Worm (Caenorhabditis elegans): Measurements from ENCODE around the gene T23F11.2.

The T23F11.2 gene

DNA sequence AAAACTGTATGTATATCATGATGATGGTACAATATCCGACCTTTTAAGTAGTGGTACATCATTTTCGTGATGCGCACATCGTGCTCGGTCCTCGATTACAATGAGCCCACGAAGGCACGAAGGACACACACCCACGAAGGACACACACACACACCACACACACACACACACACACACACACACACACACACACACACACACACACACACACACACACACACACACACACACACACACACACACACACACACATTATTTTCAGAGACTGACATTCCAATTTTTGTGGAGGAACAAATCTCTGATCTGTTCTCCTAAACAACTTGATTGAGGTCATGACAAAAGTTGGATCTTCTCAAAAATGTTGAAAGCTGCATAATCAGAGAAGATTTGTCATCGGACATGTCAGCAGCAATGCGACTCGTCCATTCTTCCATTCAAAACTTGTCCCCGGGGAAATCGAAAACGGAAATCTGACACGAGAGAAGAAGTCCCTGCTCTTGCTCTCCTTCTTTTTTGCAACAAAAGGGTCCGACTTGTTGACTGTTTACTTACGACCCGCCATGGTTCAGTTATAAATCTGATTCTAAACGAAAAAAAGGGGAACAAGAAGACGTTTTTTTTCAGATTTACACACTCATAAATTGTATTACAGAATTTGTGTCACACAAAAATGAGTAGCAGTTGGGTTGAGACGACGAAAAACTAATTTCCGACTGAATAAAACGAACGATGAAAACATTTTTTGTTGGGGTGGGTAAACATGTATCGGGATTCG is 29.0 kb downstream of the T23F11.2 start:
- TF ChIP-seq nhr-25 (tag; optimal IDR thresholded peaks at IDR 0.05) = no peak
- peak; percentile 93 for TF ChIP-seq fkh-10 (GFP tag; optimal IDR thresholded peaks at IDR 0.05)
- TF ChIP-seq eor-1 (tag; optimal IDR thresholded peaks at IDR 0.05) = no peak
- TF ChIP-seq nfya-1 (tag; optimal IDR thresholded peaks at IDR 0.05; ENCODE audit: insufficient read depth) = no peak
- no peak for TF ChIP-seq lsy-12 (tag; optimal IDR thresholded peaks at IDR 0.05)
- TF ChIP-seq elt-1 (tag; optimal IDR thresholded peaks at IDR 0.05) = no peak
- no peak for TF ChIP-seq ZK546.5 (tag; optimal IDR thresholded peaks at IDR 0.05)
- TF ChIP-seq unc-62 (GFP tag; optimal IDR thresholded peaks at IDR 0.05) = no peak

DNA sequence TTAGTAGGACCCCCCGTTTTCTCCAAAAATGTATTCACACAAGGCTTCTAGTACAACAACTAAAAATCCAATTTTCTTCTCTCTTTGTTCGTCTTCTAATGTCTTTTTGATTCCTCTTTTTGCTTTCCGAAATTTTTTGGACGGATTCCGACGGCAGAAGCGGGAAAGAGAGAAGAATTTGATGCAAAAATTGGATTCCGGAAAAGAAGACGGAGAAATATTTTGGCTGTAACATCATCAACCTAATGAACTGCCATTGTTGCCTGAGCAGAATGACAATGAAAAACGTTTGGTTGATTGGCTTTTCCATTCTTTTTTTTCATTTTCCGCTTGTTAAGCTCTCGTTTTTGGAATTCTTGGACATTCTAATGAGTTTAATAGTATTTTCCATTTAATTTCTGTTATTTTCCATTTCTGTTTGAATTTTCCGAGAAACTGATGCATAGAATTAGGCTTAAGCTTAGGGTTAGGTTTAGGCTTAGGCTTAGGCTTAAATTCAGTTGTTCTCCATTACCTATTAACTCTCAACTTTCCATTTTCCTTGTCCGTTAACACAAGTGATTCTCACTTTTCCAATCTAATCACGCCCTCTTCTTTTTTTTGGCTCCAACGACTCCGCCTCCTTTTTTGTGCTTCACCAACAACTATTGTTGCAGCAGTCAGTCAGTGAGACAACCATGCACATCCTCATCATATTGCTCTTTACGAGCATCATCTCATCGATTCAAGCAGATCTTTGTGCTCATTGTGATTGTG is 32.7 kb downstream of the T23F11.2 start, which contains the start of gene lron-5:
TSS of gene lron-5 (plus strand) at position 655 of the 756 bp plus-strand sequence.
- TF ChIP-seq nhr-12 (tag; optimal IDR thresholded peaks at IDR 0.05) (no peak), fkh-2 (tag; optimal IDR thresholded peaks at IDR 0.05) (no peak), lin-39 (tag; optimal IDR thresholded peaks at IDR 0.05) (no peak), ZK546.5 (tag; optimal IDR thresholded peaks at IDR 0.05) (no peak), fkh-10 (GFP tag; optimal IDR thresholded peaks at IDR 0.05) (peak; percentile 60), nhr-28 (tag; optimal IDR thresholded peaks at IDR 0.05) (no peak)

DNA sequence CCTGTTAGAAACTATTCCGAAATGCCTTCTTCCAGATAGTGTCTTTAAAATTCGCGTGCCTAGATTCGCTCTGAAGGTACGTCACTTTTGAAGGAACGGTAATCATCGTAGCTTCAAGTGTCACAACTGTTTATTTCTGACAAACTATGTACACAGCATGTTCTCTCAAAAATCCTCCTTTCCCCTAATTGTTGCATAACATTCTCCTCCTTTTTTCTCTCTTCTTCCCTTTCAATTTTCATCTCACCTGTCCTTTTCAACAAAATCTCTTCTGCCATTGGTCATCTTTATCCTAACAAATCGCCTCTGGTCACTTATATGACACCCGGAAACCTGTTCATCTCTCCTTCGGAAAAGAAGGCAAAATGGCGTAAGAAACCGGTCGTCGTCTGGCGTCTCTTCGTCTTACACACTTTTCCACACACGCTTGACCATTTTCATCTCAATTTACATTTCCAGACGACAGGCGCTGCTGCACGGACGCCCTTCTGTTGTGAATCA is 39.2 kb downstream of the T23F11.2 start, which contains the start of gene lips-3:
TSS of gene lips-3 (plus strand) at position 458 of the 501 bp plus-strand sequence.
- TF ChIP-seq nhr-25 (tag; optimal IDR thresholded peaks at IDR 0.05) (peak; percentile 77), eor-1 (tag; optimal IDR thresholded peaks at IDR 0.05) (no peak)

DNA sequence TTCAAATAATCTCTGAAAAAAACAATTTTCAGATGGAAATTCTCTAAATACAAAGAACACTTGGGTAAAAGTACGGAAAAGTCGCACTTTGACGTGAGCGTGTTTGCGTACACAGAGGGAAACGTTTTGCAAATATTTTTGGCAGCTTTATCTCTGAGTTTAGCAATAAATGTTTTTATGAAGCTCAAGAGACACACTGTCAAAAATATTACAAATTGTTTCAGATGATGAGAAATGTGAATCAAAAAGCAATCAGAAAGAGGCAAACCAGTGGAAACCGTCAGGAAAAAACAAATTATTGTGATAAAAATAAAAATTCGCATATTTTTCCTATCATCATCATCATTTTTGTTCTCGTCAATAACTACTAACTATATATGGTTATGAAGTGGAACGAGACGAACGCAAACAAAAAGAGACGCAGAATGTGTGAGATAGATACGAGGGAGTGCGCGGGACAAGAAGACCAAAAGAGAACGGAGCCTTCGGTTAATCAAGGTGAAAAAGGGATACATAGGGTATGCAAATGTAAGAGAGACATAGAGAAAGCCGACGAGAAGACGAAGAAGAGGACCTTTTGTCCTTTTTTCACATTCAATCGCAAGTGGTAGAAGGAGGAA is 42.9 kb downstream of the T23F11.2 start, which contains the start of gene sel-2:
TSS of gene sel-2 (minus strand) at position 51 of the 620 bp plus-strand sequence.
- TF ChIP-seq aly-2 (tag; optimal IDR thresholded peaks at IDR 0.05) (no peak), unc-62 (GFP tag; optimal IDR thresholded peaks at IDR 0.05) (no peak), hmg-11 (tag; optimal IDR thresholded peaks at IDR 0.05) (peak; percentile 61), snpc-4 (tag; optimal IDR thresholded peaks at IDR 0.05) (peak; percentile 65), elt-3 (tag; optimal IDR thresholded peaks at IDR 0.05) (no peak), pqm-1 (tag; optimal IDR thresholded peaks at IDR 0.05) (no peak), pha-4 (tag; optimal IDR thresholded peaks at IDR 0.05) (peak; percentile 57), lsy-12 (tag; optimal IDR thresholded peaks at IDR 0.05) (no peak), nhr-76 (tag; optimal IDR thresholded peaks at IDR 0.05) (no peak), nfya-1 (tag; optimal IDR thresholded peaks at IDR 0.05; ENCODE audit: insufficient read depth) (peak; percentile 36), mdl-1 (tag; optimal IDR thresholded peaks at IDR 0.05) (no peak), zag-1 (tag; optimal IDR thresholded peaks at IDR 0.05) (no peak), nhr-28 (tag; optimal IDR thresholded peaks at IDR 0.05) (no peak), tbx-2 (tag; optimal IDR thresholded peaks at IDR 0.05) (no peak), ceh-82 (tag; optimal IDR thresholded peaks at IDR 0.05) (no peak), lin-15B (tag; optimal IDR thresholded peaks at IDR 0.05) (peak; percentile 0), skn-1 (tag; optimal IDR thresholded peaks at IDR 0.05) (no peak), jun-1 (tag; optimal IDR thresholded peaks at IDR 0.05) (no peak), fkh-2 (tag; optimal IDR thresholded peaks at IDR 0.05) (no peak), nhr-25 (tag; optimal IDR thresholded peaks at IDR 0.05) (peak; percentile 39)
